Comparison of ENCODE assay signal across 5 worm cellular contexts in genomic region chrX:4961681-4962656, ce11.
TF ChIP-seq lines count a peak whose summit lies in the region.

No protein-coding gene starts in this region.

TF ChIP-seq in whole organism, L1 larva, 84 proteins besides CTCF, POLR2A, EP300 and RAD21 (continues in another document):
- TF ChIP-seq elt-3 (tag; optimal IDR thresholded peaks at IDR 0.05; lab: Kevin White, UChicago) (no peak), pqm-1 (tag; optimal IDR thresholded peaks at IDR 0.05; lab: Kevin White, UChicago) (no peak), sox-4 (tag; optimal IDR thresholded peaks at IDR 0.05; lab: Kevin White, UChicago) (no peak), lin-13 (GFP tag; optimal IDR thresholded peaks at IDR 0.05; lab: Kevin White, UChicago) (no peak), alr-1 (tag; optimal IDR thresholded peaks at IDR 0.05; lab: Kevin White, UChicago; ENCODE audit: borderline replicate concordance) (no peak), hpl-2 (GFP tag; optimal IDR thresholded peaks at IDR 0.05; lab: Kevin White, UChicago) (no peak), ces-1 (GFP tag; optimal IDR thresholded peaks at IDR 0.05; lab: Kevin White, UChicago) (peak; percentile 45), snu-23 (GFP tag; optimal IDR thresholded peaks at IDR 0.05; lab: Kevin White, UChicago) (peak; percentile 41), nhr-90 (tag; optimal IDR thresholded peaks at IDR 0.05; lab: Kevin White, UChicago; ENCODE audit: poor library complexity) (no peak), dsc-1 (tag; optimal IDR thresholded peaks at IDR 0.05; lab: Kevin White, UChicago) (peak; percentile 54), nhr-76 (tag; optimal IDR thresholded peaks at IDR 0.05; lab: Kevin White, UChicago) (no peak), mdl-1 (tag; optimal IDR thresholded peaks at IDR 0.05; lab: Kevin White, UChicago) (peak in 1 of 2 experiments; percentile 33), aly-2 (tag; optimal IDR thresholded peaks at IDR 0.05; lab: Kevin White, UChicago) (no peak), ceh-63 (GFP tag; optimal IDR thresholded peaks at IDR 0.05; lab: Kevin White, UChicago) (peak; percentile 52), skn-1 (tag; optimal IDR thresholded peaks at IDR 0.05; lab: Kevin White, UChicago) (peak; percentile 63), nhr-84 (tag; optimal IDR thresholded peaks at IDR 0.05; lab: Kevin White, UChicago) (no peak), C04F5.9 (tag; optimal IDR thresholded peaks at IDR 0.05; lab: Kevin White, UChicago) (no peak), snpc-4 (tag; optimal IDR thresholded peaks at IDR 0.05; lab: Kevin White, UChicago) (no peak)

TF ChIP-seq in whole organism, L3 larva, 47 proteins besides CTCF, POLR2A, EP300 and RAD21 (continues in another document):
- TF ChIP-seq ceh-9 (tag; optimal IDR thresholded peaks at IDR 0.05; lab: Kevin White, UChicago) (no peak), ceh-16 (tag; optimal IDR thresholded peaks at IDR 0.05; lab: Kevin White, UChicago) (no peak), ceh-28 (tag; optimal IDR thresholded peaks at IDR 0.05; lab: Kevin White, UChicago) (peak; percentile 17), aly-2 (tag; optimal IDR thresholded peaks at IDR 0.05; lab: Kevin White, UChicago) (no peak), elt-2 (tag; optimal IDR thresholded peaks at IDR 0.05; lab: Kevin White, UChicago) (no peak), nhr-77 (tag; optimal IDR thresholded peaks at IDR 0.05; lab: Kevin White, UChicago) (no peak), ztf-4 (tag; optimal IDR thresholded peaks at IDR 0.05; lab: Kevin White, UChicago) (no peak), egl-27 (tag; optimal IDR thresholded peaks at IDR 0.05; lab: Kevin White, UChicago) (no peak), nhr-28 (tag; optimal IDR thresholded peaks at IDR 0.05; lab: Kevin White, UChicago) (no peak), egl-5 (tag; optimal IDR thresholded peaks at IDR 0.05; lab: Kevin White, UChicago) (peak; percentile 95), sea-2 (GFP tag; optimal IDR thresholded peaks at IDR 0.05; lab: Kevin White, UChicago) (no peak), nhr-43 (tag; optimal IDR thresholded peaks at IDR 0.05; lab: Kevin White, UChicago; ENCODE audit: poor library complexity, severe bottlenecking) (no peak), nhr-23 (tag; optimal IDR thresholded peaks at IDR 0.05; lab: Kevin White, UChicago) (no peak), snpc-4 (tag; optimal IDR thresholded peaks at IDR 0.05; lab: Kevin White, UChicago) (peak; percentile 24), lin-15B (tag; optimal IDR thresholded peaks at IDR 0.05; lab: Kevin White, UChicago) (peak; percentile 20), R02D3.7 (tag; optimal IDR thresholded peaks at IDR 0.05; lab: Kevin White, UChicago) (no peak), tbx-2 (tag; optimal IDR thresholded peaks at IDR 0.05; lab: Kevin White, UChicago) (peak; percentile 72), elt-1 (tag; optimal IDR thresholded peaks at IDR 0.05; lab: Kevin White, UChicago) (no peak), pha-4 (tag; optimal IDR thresholded peaks at IDR 0.05; lab: Kevin White, UChicago) (peak; percentile 78), nhr-12 (tag; optimal IDR thresholded peaks at IDR 0.05; lab: Kevin White, UChicago) (no peak)

TF ChIP-seq in whole organism, early embryonic, 17 proteins besides CTCF, POLR2A, EP300 and RAD21:
- TF ChIP-seq pes-1 (GFP tag; IDR thresholded peaks at IDR 0.05; lab: Robert Waterston, UW) (peak; percentile 34; the same call in 1 of the 2 replicates), flt-1 (GFP tag; IDR thresholded peaks at IDR 0.05; lab: Robert Waterston, UW) (no peak), tbx-11 (GFP tag; IDR thresholded peaks at IDR 0.05; lab: Robert Waterston, UW) (no peak), tbx-37 (GFP tag; conservative IDR thresholded peaks at IDR 0.05; lab: Robert Waterston, UW) (no peak), F13C5.2 (tag; optimal IDR thresholded peaks at IDR 0.05; lab: Kevin White, UChicago) (no peak), tra-4 (tag; optimal IDR thresholded peaks at IDR 0.05; lab: Kevin White, UChicago) (no peak), ets-7 (tag; optimal IDR thresholded peaks at IDR 0.05; lab: Kevin White, UChicago) (no peak), sea-1 (GFP tag; conservative IDR thresholded peaks at IDR 0.05; lab: Robert Waterston, UW) (peak; percentile 57; the same call in 1 of the 2 replicates), aly-1 (tag; optimal IDR thresholded peaks at IDR 0.05; lab: Kevin White, UChicago) (no peak), ama-1 (optimal IDR thresholded peaks at IDR 0.05; lab: Kevin White, UChicago) (peak; percentile 13), ceh-36 (tag; optimal IDR thresholded peaks at IDR 0.05; lab: Kevin White, UChicago) (no peak), hmg-4 (GFP tag; optimal IDR thresholded peaks at IDR 0.05; lab: Kevin White, UChicago) (peak; percentile 22), ceh-13 (GFP tag; optimal IDR thresholded peaks at IDR 0.05; lab: Kevin White, UChicago) (no peak), hnd-1 (tag; optimal IDR thresholded peaks at IDR 0.05; lab: Kevin White, UChicago) (no peak), scrt-1 (GFP tag; IDR thresholded peaks at IDR 0.05; lab: Robert Waterston, UW) (0 out of 2 replicates have a peak, but pooled peaks have one; percentile 9), B0310.2 (tag; optimal IDR thresholded peaks at IDR 0.05; lab: Kevin White, UChicago) (no peak), hmbx-1 (tag; optimal IDR thresholded peaks at IDR 0.05; lab: Kevin White, UChicago) (no peak)

TF ChIP-seq in whole organism, midembryonic, 9 proteins besides CTCF, POLR2A, EP300 and RAD21:
- TF ChIP-seq ref-1 (GFP tag; conservative IDR thresholded peaks at IDR 0.05; lab: Robert Waterston, UW) (no peak), med-1 (GFP tag; optimal IDR thresholded peaks at IDR 0.05; lab: Kevin White, UChicago; ENCODE audit: insufficient read depth) (no peak), flt-1 (GFP tag; IDR thresholded peaks at IDR 0.05; lab: Robert Waterston, UW) (peak; percentile 45), tab-1 (GFP tag; IDR thresholded peaks at IDR 0.05; lab: Robert Waterston, UW) (no peak), klf-2 (GFP tag; conservative IDR thresholded peaks at IDR 0.05; lab: Robert Waterston, UW) (no peak), ztf-23 (GFP tag; IDR thresholded peaks at IDR 0.05; lab: Robert Waterston, UW) (no peak), T22C8.4 (GFP tag; IDR thresholded peaks at IDR 0.05; lab: Robert Waterston, UW) (peak; percentile 56; the same call in 1 of the 2 replicates), cog-1 (tag; optimal IDR thresholded peaks at IDR 0.05; lab: Kevin White, UChicago) (peak; percentile 59), ztf-29 (GFP tag; IDR thresholded peaks at IDR 0.05; lab: Robert Waterston, UW) (no peak)
TF ChIP-seq in whole organism, midembryonic: peak in this region for 3.

TF ChIP-seq in whole organism, young adult, 124 proteins besides CTCF, POLR2A, EP300 and RAD21 (continues in another document):
- TF ChIP-seq tbp1 (GFP tag; optimal IDR thresholded peaks at IDR 0.05; lab: Kevin White, UChicago) (peak; percentile 28), lir-1 (GFP tag; conservative IDR thresholded peaks at IDR 0.05; lab: Robert Waterston, UW) (no peak), hsf-1 (GFP tag; IDR thresholded peaks at IDR 0.05; lab: Robert Waterston, UW) (no peak), lsy-27 (tag; optimal IDR thresholded peaks at IDR 0.05; lab: Kevin White, UChicago; ENCODE audit: borderline replicate concordance, insufficient read depth) (no peak), ztf-3 (GFP tag; optimal IDR thresholded peaks at IDR 0.05; lab: Kevin White, UChicago) (peak; percentile 4), ceh-58 (GFP tag; IDR thresholded peaks at IDR 0.05; lab: Robert Waterston, UW) (no peak), him-1 (tag; optimal IDR thresholded peaks at IDR 0.05; lab: Kevin White, UChicago) (no peak), ztf-25 (GFP tag; IDR thresholded peaks at IDR 0.05; lab: Robert Waterston, UW) (no peak), F49E8.2 (tag; optimal IDR thresholded peaks at IDR 0.05; lab: Kevin White, UChicago; ENCODE audit: insufficient read depth) (no peak), somi-1 (GFP tag; optimal IDR thresholded peaks at IDR 0.05; lab: Kevin White, UChicago) (peak; percentile 41), F39B2.1 (GFP tag; IDR thresholded peaks at IDR 0.05; lab: Robert Waterston, UW) (no peak), snpc-1.1 (tag; optimal IDR thresholded peaks at IDR 0.05; lab: Kevin White, UChicago; ENCODE audit: insufficient read depth) (no peak), nfya-1 (tag; optimal IDR thresholded peaks at IDR 0.05; lab: Kevin White, UChicago; ENCODE audit: borderline replicate concordance, insufficient read depth) (no peak), F33H1.4 (GFP tag; IDR thresholded peaks at IDR 0.05; lab: Robert Waterston, UW) (no peak), ZK185.1 (tag; optimal IDR thresholded peaks at IDR 0.05; lab: Kevin White, UChicago; ENCODE audit: poor library complexity, severe bottlenecking) (no peak), lin-40 (tag; optimal IDR thresholded peaks at IDR 0.05; lab: Kevin White, UChicago) (peak; percentile 42), mes-4 (tag; optimal IDR thresholded peaks at IDR 0.05; lab: Kevin White, UChicago) (no peak), tlf-1 (GFP tag; optimal IDR thresholded peaks at IDR 0.05; lab: Kevin White, UChicago) (no peak), ceh-100 (GFP tag; IDR thresholded peaks at IDR 0.05; lab: Robert Waterston, UW) (no peak), K12H6.12 (tag; optimal IDR thresholded peaks at IDR 0.05; lab: Kevin White, UChicago) (peak; percentile 75), ztf-26 (tag; optimal IDR thresholded peaks at IDR 0.05; lab: Kevin White, UChicago) (no peak), zfh-2 (GFP tag; conservative IDR thresholded peaks at IDR 0.05; lab: Robert Waterston, UW) (peak; percentile 89), nfyb-1 (GFP tag; IDR thresholded peaks at IDR 0.05; lab: Robert Waterston, UW) (peak; percentile 58), sea-2 (GFP tag; IDR thresholded peaks at IDR 0.05; lab: Robert Waterston, UW) (no peak), hmg-1.2 (GFP tag; IDR thresholded peaks at IDR 0.05; lab: Robert Waterston, UW) (peak; percentile 64; the same call in 1 of the 2 replicates), hrde-1 (tag; optimal IDR thresholded peaks at IDR 0.05; lab: Kevin White, UChicago; ENCODE audit: borderline replicate concordance) (no peak), F55B11.4 (tag; optimal IDR thresholded peaks at IDR 0.05; lab: Kevin White, UChicago; ENCODE audit: borderline replicate concordance, insufficient read depth) (no peak), F10E7.11 (tag; optimal IDR thresholded peaks at IDR 0.05; lab: Kevin White, UChicago) (no peak), snpc-3.4 (tag; optimal IDR thresholded peaks at IDR 0.05; lab: Kevin White, UChicago) (no peak), madf-3 (GFP tag; IDR thresholded peaks at IDR 0.05; lab: Robert Waterston, UW) (0 out of 2 replicates have a peak, but pooled peaks have one; percentile 19), ccch-3 (GFP tag; optimal IDR thresholded peaks at IDR 0.05; lab: Kevin White, UChicago) (no peak), mcd-1 (GFP tag; IDR thresholded peaks at IDR 0.05; lab: Robert Waterston, UW) (0 out of 2 replicates have a peak, but pooled peaks have one; percentile 41), egl-18 (GFP tag; IDR thresholded peaks at IDR 0.05; lab: Robert Waterston, UW) (no peak), madf-10 (tag; optimal IDR thresholded peaks at IDR 0.05; lab: Kevin White, UChicago) (no peak), pbrm-1 (GFP tag; IDR thresholded peaks at IDR 0.05; lab: Robert Waterston, UW) (no peak)

Comparison
In these comparisons a context has a peak if more than half of its experiments do, and no peak if none do; other contexts are left out.
1. Of the 8 proteins assayed by ChIP-seq in both whole organism, young adult and whole organism, L1 larva: peak only in whole organism, young adult: unc-62; only in whole organism, L1 larva: none; in both: none; in neither: 5; mixed calls (peak in some experiments, not most) for 2.